Worm (Caenorhabditis elegans) whole organism, L2 larva: Measurements from ENCODE around the gene C29F7.2.

Experiments
- F13H6.1 ChIP-seq: sonication (generic microtip); optimal IDR thresholded peaks from 2 replicates; lab custom pipeline; 2016; ENCODE audit warnings: missing genetic modification characterization, missing compliant biosample characterization
- R02D3.7 ChIP-seq: fragments of 150-350 bp; optimal IDR thresholded peaks from 2 replicates; lab custom pipeline; 2014; ENCODE audit warnings: missing biosample characterization, missing genetic modification characterization
- Y55F3AM.14 ChIP-seq: fragments of 200-800 bp; sonication (Bioruptor generic); optimal IDR thresholded peaks from 2 replicates; lab custom pipeline; 2018; ENCODE audit warnings: mild to moderate bottlenecking, missing genetic modification characterization, missing compliant biosample characterization
- ZK546.5 ChIP-seq: sonication (generic microtip); optimal IDR thresholded peaks from 2 replicates; lab custom pipeline; 2017; ENCODE audit warnings: missing biosample characterization, missing genetic modification characterization
- alr-1 ChIP-seq: fragments of 150-350 bp; optimal IDR thresholded peaks from 2 replicates; lab custom pipeline; 2014; ENCODE audit warnings: missing biosample characterization, missing genetic modification characterization
- aly-2 ChIP-seq: fragments of 150-350 bp; optimal IDR thresholded peaks from 2 replicates; lab custom pipeline; 2014; ENCODE audit warnings: missing biosample characterization, missing genetic modification characterization
- ama-1 ChIP-seq: fragments of 150-350 bp; optimal IDR thresholded peaks from 2 replicates; lab custom pipeline; 2018; ENCODE audit warnings: inconsistent platforms
- blmp-1 ChIP-seq: sonication (generic microtip); optimal IDR thresholded peaks from 2 replicates; lab custom pipeline; 2017; ENCODE audit warnings: missing genetic modification characterization, mild to moderate bottlenecking, missing compliant biosample characterization, antibody characterized with exemption, moderate library complexity; ENCODE audit not compliant: insufficient read depth
- ceh-16 ChIP-seq: fragments of 150-350 bp; optimal IDR thresholded peaks from 2 replicates; lab custom pipeline; 2014; ENCODE audit warnings: missing biosample characterization, missing genetic modification characterization
- ceh-82 ChIP-seq: fragments of 150-350 bp; optimal IDR thresholded peaks from 2 replicates; lab custom pipeline; 2014; ENCODE audit warnings: missing biosample characterization, missing genetic modification characterization
- crh-2 ChIP-seq: sonication (generic microtip); optimal IDR thresholded peaks from 2 replicates; lab custom pipeline; 2017; ENCODE audit warnings: missing biosample characterization, missing genetic modification characterization
- dmd-4 ChIP-seq: sonication (generic microtip); optimal IDR thresholded peaks from 2 replicates; lab custom pipeline; 2017; ENCODE audit warnings: missing biosample characterization, missing genetic modification characterization
- egl-27 ChIP-seq: sonication (generic microtip); optimal IDR thresholded peaks from 3 replicates; lab custom pipeline; 2017; ENCODE audit warnings: missing biosample characterization, missing genetic modification reagents, missing genetic modification characterization
- elt-1 ChIP-seq: fragments of 150-350 bp; optimal IDR thresholded peaks from 2 replicates; lab custom pipeline; 2014; ENCODE audit warnings: missing biosample characterization, missing genetic modification characterization
- elt-3 ChIP-seq: sonication (generic microtip); optimal IDR thresholded peaks from 2 replicates; lab custom pipeline; 2017; ENCODE audit warnings: missing biosample characterization, missing genetic modification characterization
- fos-1 ChIP-seq: fragments of 150-350 bp; optimal IDR thresholded peaks from 2 replicates; lab custom pipeline; 2014; ENCODE audit warnings: missing biosample characterization, missing genetic modification characterization
- gmeb-1 ChIP-seq: fragments of 150-350 bp; optimal IDR thresholded peaks from 2 replicates; lab custom pipeline; 2014; ENCODE audit warnings: missing biosample characterization, missing genetic modification characterization
- lin-11 ChIP-seq: fragments of 150-350 bp; sonication (generic microtip); optimal IDR thresholded peaks from 2 replicates; lab custom pipeline; 2014; ENCODE audit warnings: missing biosample characterization, missing genetic modification characterization, inconsistent platforms, mixed read lengths
- lin-13 ChIP-seq: fragments of 150-350 bp; optimal IDR thresholded peaks from 2 replicates; lab custom pipeline; 2014; ENCODE audit warnings: missing biosample characterization, missing genetic modification reagents, missing genetic modification characterization
- lin-39 ChIP-seq: fragments of 150-350 bp; optimal IDR thresholded peaks from 2 replicates; lab custom pipeline; 2014; ENCODE audit warnings: missing biosample characterization, missing genetic modification reagents, missing genetic modification characterization
- lsy-2 ChIP-seq, 2 experiments: fragments of 150-350 bp in 1 of 2; sonication (generic microtip) in 1 of 2; optimal IDR thresholded peaks; 2 replicates each; lab custom pipeline; 2014 to 2017; ENCODE audit warnings: missing biosample characterization in 2 of 2, missing genetic modification characterization in 2 of 2
- mab-5 ChIP-seq: fragments of 150-350 bp; optimal IDR thresholded peaks from 2 replicates; lab custom pipeline; 2014; ENCODE audit warnings: missing biosample characterization, missing genetic modification characterization
- mbf-1 ChIP-seq: sonication (generic microtip); optimal IDR thresholded peaks from 2 replicates; lab custom pipeline; 2017; ENCODE audit warnings: missing biosample characterization, missing genetic modification characterization
- mdl-1 ChIP-seq, 2 experiments: fragments of 150-350 bp in 1 of 2; sonication (generic microtip) in 1 of 2; optimal IDR thresholded peaks; 2 replicates each; lab custom pipeline; 2017; ENCODE audit warnings: missing biosample characterization in 2 of 2, missing genetic modification characterization in 2 of 2
- nhr-10 ChIP-seq: sonication (generic microtip); optimal IDR thresholded peaks from 2 replicates; lab custom pipeline; 2017; ENCODE audit warnings: missing biosample characterization, missing genetic modification characterization
- nhr-11 ChIP-seq: fragments of 150-350 bp; optimal IDR thresholded peaks from 2 replicates; lab custom pipeline; 2014; ENCODE audit warnings: missing biosample characterization, missing genetic modification characterization
- nhr-12 ChIP-seq: fragments of 150-350 bp; optimal IDR thresholded peaks from 2 replicates; lab custom pipeline; 2014; ENCODE audit warnings: missing biosample characterization, missing genetic modification characterization
- nhr-129 ChIP-seq: fragments of 150-350 bp; optimal IDR thresholded peaks from 2 replicates; lab custom pipeline; 2014; ENCODE audit warnings: missing biosample characterization, missing genetic modification characterization
- nhr-21 ChIP-seq: fragments of 150-350 bp; optimal IDR thresholded peaks from 2 replicates; lab custom pipeline; 2014; ENCODE audit warnings: missing biosample characterization, missing genetic modification characterization
- nhr-23 ChIP-seq: fragments of 150-350 bp; optimal IDR thresholded peaks from 2 replicates; lab custom pipeline; 2014; ENCODE audit warnings: missing biosample characterization, missing genetic modification reagents, missing genetic modification characterization
- nhr-237 ChIP-seq: fragments of 150-350 bp; optimal IDR thresholded peaks from 2 replicates; lab custom pipeline; 2014; ENCODE audit warnings: missing biosample characterization, missing genetic modification characterization
- nhr-25 ChIP-seq: fragments of 150-350 bp; sonication (generic microtip); optimal IDR thresholded peaks from 3 replicates; lab custom pipeline; 2014; ENCODE audit warnings: missing biosample characterization, missing genetic modification characterization
- nhr-6 ChIP-seq: fragments of 150-350 bp; optimal IDR thresholded peaks from 2 replicates; lab custom pipeline; 2014; ENCODE audit warnings: missing biosample characterization, missing genetic modification characterization
- nhr-77 ChIP-seq: fragments of 150-350 bp; optimal IDR thresholded peaks from 2 replicates; lab custom pipeline; 2014; ENCODE audit warnings: missing biosample characterization, missing genetic modification characterization
- peb-1 ChIP-seq: fragments of 150-350 bp; optimal IDR thresholded peaks from 2 replicates; lab custom pipeline; 2014; ENCODE audit warnings: missing biosample characterization, missing genetic modification characterization
- sem-4 ChIP-seq: fragments of 150-350 bp; optimal IDR thresholded peaks from 2 replicates; lab custom pipeline; 2014; ENCODE audit warnings: missing biosample characterization, missing genetic modification reagents, missing genetic modification characterization
- skn-1 ChIP-seq: sonication (generic microtip); optimal IDR thresholded peaks from 2 replicates; lab custom pipeline; 2017; ENCODE audit warnings: missing biosample characterization, missing genetic modification characterization
- sma-3 ChIP-seq: sonication (generic microtip); optimal IDR thresholded peaks from 2 replicates; lab custom pipeline; 2016; ENCODE audit warnings: missing genetic modification reagents, missing genetic modification characterization, missing compliant biosample characterization
- sma-9 ChIP-seq, 2 experiments: fragments of 150-350 bp in 1 of 2; sonication (generic microtip) in 1 of 2; optimal IDR thresholded peaks; 2 replicates each; lab custom pipeline; 2014 to 2016; ENCODE audit warnings: missing genetic modification characterization in 2 of 2, mild to moderate bottlenecking in 1 of 2, missing biosample characterization in 1 of 2, missing compliant biosample characterization in 1 of 2, missing genetic modification reagents in 1 of 2, moderate library complexity in 1 of 2
- snpc-4 ChIP-seq: fragments of 150-350 bp; optimal IDR thresholded peaks from 2 replicates; lab custom pipeline; 2014; ENCODE audit warnings: missing biosample characterization, missing genetic modification characterization
- unc-39 ChIP-seq: fragments of 150-350 bp; optimal IDR thresholded peaks from 2 replicates; lab custom pipeline; 2014; ENCODE audit warnings: missing biosample characterization, missing genetic modification characterization
- unc-55 ChIP-seq: fragments of 150-350 bp; sonication (generic microtip); optimal IDR thresholded peaks from 3 replicates; lab custom pipeline; 2014; ENCODE audit warnings: missing biosample characterization, missing genetic modification reagents, missing genetic modification characterization
- unc-62 ChIP-seq: fragments of 150-350 bp; optimal IDR thresholded peaks from 2 replicates; lab custom pipeline; 2014; ENCODE audit warnings: missing biosample characterization, missing genetic modification reagents, missing genetic modification characterization
- zag-1 ChIP-seq: fragments of 150-350 bp; optimal IDR thresholded peaks from 2 replicates; lab custom pipeline; 2014; ENCODE audit warnings: missing biosample characterization, missing genetic modification characterization
- ztf-1 ChIP-seq: fragments of 200-800 bp; sonication (Bioruptor generic); conservative IDR thresholded peaks from 2 replicates; pipeline ENCODE4 v1.3.6; 2022; ENCODE audit warnings: missing genetic modification characterization, missing compliant biosample characterization
- ztf-11 ChIP-seq: sonication (generic microtip); optimal IDR thresholded peaks from 2 replicates; lab custom pipeline; 2017; ENCODE audit warnings: missing biosample characterization, missing genetic modification characterization
- ztf-4 ChIP-seq: fragments of 150-350 bp; optimal IDR thresholded peaks from 2 replicates; lab custom pipeline; 2014; ENCODE audit warnings: missing biosample characterization, missing genetic modification characterization

Gene C29F7.2

ce11 chrX:13388829-13389228 lies 27.0 kb upstream of the C29F7.2 start:
- no peak for TF ChIP-seq lsy-2 (tag; optimal IDR thresholded peaks at IDR 0.05; lab: Kevin White, UChicago)
- TF ChIP-seq unc-55, result no peak
- TF ChIP-seq ztf-11 (tag; lab: Kevin White, UChicago), result no peak
- no peak for TF ChIP-seq zag-1 (tag; lab: Kevin White, UChicago)
- no peak for TF ChIP-seq elt-3 (tag; lab: Kevin White, UChicago)
- TF ChIP-seq nhr-77 (tag; lab: Kevin White, UChicago), result no peak
- TF ChIP-seq lin-11 (tag; lab: Kevin White, UChicago), result no peak
- TF ChIP-seq ztf-4 (tag; lab: Kevin White, UChicago), result no peak
- TF ChIP-seq nhr-12 (tag; lab: Kevin White, UChicago), result no peak
- TF ChIP-seq skn-1 (tag; lab: Kevin White, UChicago), result no peak
- peak; percentile 70 for TF ChIP-seq nhr-25
- no peak for TF ChIP-seq R02D3.7 (tag; lab: Kevin White, UChicago)
- TF ChIP-seq nhr-11, result no peak
- TF ChIP-seq alr-1 (tag; lab: Kevin White, UChicago), result no peak
- no peak for TF ChIP-seq peb-1 (tag; lab: Kevin White, UChicago)
- no peak for TF ChIP-seq fos-1
- TF ChIP-seq ztf-1 (GFP tag; lab: Robert Waterston, UW), result no peak
- TF ChIP-seq F13H6.1, result no peak
- no peak for TF ChIP-seq lin-39 (tag; lab: Kevin White, UChicago)
- TF ChIP-seq gmeb-1 (tag; lab: Kevin White, UChicago), result no peak
- TF ChIP-seq mab-5 (tag; lab: Kevin White, UChicago), result no peak
- no peak for TF ChIP-seq ceh-82 (tag; lab: Kevin White, UChicago)
- peak; percentile 9 for TF ChIP-seq elt-1 (tag; lab: Kevin White, UChicago)
- TF ChIP-seq blmp-1, result peak; percentile 20
- no peak for TF ChIP-seq ZK546.5
- peak; percentile 77 for TF ChIP-seq ceh-16 (tag; lab: Kevin White, UChicago)
- no peak for TF ChIP-seq nhr-10 (tag; lab: Kevin White, UChicago)
- no peak for TF ChIP-seq nhr-6 (tag; lab: Kevin White, UChicago)
- no peak for TF ChIP-seq aly-2 (tag; lab: Kevin White, UChicago)
- TF ChIP-seq nhr-23 (tag; lab: Kevin White, UChicago), result no peak
- TF ChIP-seq crh-2, result no peak
- peak; percentile 4 for TF ChIP-seq sma-3 (GFP tag; lab: Kevin White, UChicago)
- TF ChIP-seq unc-62 (GFP tag; lab: Kevin White, UChicago), result no peak
- TF ChIP-seq sem-4, result peak; percentile 13
- no peak for TF ChIP-seq egl-27 (tag; lab: Kevin White, UChicago)
- no peak for TF ChIP-seq lin-13
- TF ChIP-seq mdl-1 (tag; optimal IDR thresholded peaks at IDR 0.05; lab: Kevin White, UChicago), result no peak
- peak; percentile 16 for TF ChIP-seq nhr-129 (tag; lab: Kevin White, UChicago)

- no peak for TF ChIP-seq ZK546.5
These were observed 20.9 kb upstream of the C29F7.2 start, which contains the start of gene irld-2 for ce11 chrX:13394971-13395370. Gene irld-2 (minus strand): TSS chrX:13395071.

DNA sequence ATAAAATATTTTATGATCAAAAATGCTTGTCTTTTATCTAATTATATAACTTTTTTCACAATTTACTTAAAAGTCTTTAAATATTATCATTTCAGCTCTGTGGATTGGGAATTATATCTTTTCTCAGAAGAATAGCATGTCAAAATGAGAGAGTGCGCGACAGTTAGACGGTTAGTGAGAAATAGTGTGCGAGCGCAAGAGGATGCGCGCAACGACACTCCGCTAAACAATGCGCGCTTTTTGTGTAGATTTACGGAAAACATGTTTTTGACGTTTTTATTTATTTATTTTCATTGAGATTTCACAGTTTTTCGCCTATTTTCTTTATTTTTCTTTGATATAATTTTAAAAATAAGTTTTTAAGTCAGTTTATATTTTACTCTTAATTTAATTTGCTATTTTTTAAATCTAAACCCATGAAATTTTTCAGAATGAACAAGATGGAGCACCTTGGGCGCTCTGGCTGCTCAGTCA lies 19.3 kb upstream of the C29F7.2 start, which contains the start of gene F02C12.3:
Gene F02C12.3, plus strand, starts transcription at position 424 of the 474 bp plus-strand sequence.
- TF ChIP-seq unc-39 (tag; lab: Kevin White, UChicago) (no peak), nhr-21 (tag; lab: Kevin White, UChicago) (peak; percentile 90), nhr-11 (no peak), sma-3 (GFP tag; lab: Kevin White, UChicago) (peak; percentile 89), mbf-1 (no peak), mdl-1 (tag; optimal IDR thresholded peaks at IDR 0.05; lab: Kevin White, UChicago) (peak; percentile 16 to 20), nhr-237 (tag; lab: Kevin White, UChicago) (peak; percentile 10), elt-3 (tag; lab: Kevin White, UChicago) (no peak), zag-1 (tag; lab: Kevin White, UChicago) (no peak), R02D3.7 (tag; lab: Kevin White, UChicago) (peak; percentile 92), lsy-2 (tag; optimal IDR thresholded peaks at IDR 0.05; lab: Kevin White, UChicago) (peak; percentile 74 to 91), ceh-82 (tag; lab: Kevin White, UChicago) (peak; percentile 27), nhr-129 (tag; lab: Kevin White, UChicago) (peak; percentile 63), egl-27 (tag; lab: Kevin White, UChicago) (peak; percentile 75), skn-1 (tag; lab: Kevin White, UChicago) (no peak), gmeb-1 (tag; lab: Kevin White, UChicago) (peak; percentile 81), aly-2 (tag; lab: Kevin White, UChicago) (no peak), unc-55 (peak; percentile 89), dmd-4 (no peak), peb-1 (tag; lab: Kevin White, UChicago) (no peak), nhr-23 (tag; lab: Kevin White, UChicago) (no peak), alr-1 (tag; lab: Kevin White, UChicago) (no peak), nhr-25 (peak; percentile 90), ZK546.5 (no peak), sma-9 (GFP tag; optimal IDR thresholded peaks at IDR 0.05; lab: Kevin White, UChicago) (peak; percentile 96), sma-9 (tag; optimal IDR thresholded peaks at IDR 0.05; lab: Kevin White, UChicago) (no peak), ama-1 (lab: Kevin White, UChicago) (no peak), ztf-4 (tag; lab: Kevin White, UChicago) (peak; percentile 74), blmp-1 (peak; percentile 36), ztf-11 (tag; lab: Kevin White, UChicago) (no peak), Y55F3AM.14 (no peak), snpc-4 (tag; lab: Kevin White, UChicago) (peak; percentile 38), sem-4 (peak; percentile 72), F13H6.1 (peak; percentile 89), lin-39 (tag; lab: Kevin White, UChicago) (no peak), nhr-12 (tag; lab: Kevin White, UChicago) (peak; percentile 33)
